Fruit fly (Drosophila melanogaster) ovary, adult (tissue): ENCODE data around the gene CG2310.

Experiments used
- CG17801 ChIP-seq: fragments of 200-800 bp; optimal IDR thresholded peaks from 2 replicates; lab custom pipeline; 2019; ENCODE audit warnings: missing biosample characterization, mild to moderate bottlenecking, missing genetic modification characterization, moderate library complexity; ENCODE audit not compliant: partially characterized antibody

Gene CG2310

dm6 chr3R:29457779-29458382, 35.4 kb downstream of the CG2310 start:
- no peak for TF ChIP-seq CG17801 (GFP tag; lab: Kevin White, UChicago)

dm6 chr3R:29457215-29457614, 36.1 kb downstream of the CG2310 start:
- no peak for TF ChIP-seq CG17801 (GFP tag; lab: Kevin White, UChicago)

dm6 chr3R:29450333-29450732, 43.0 kb downstream of the CG2310 start:
- no peak for TF ChIP-seq CG17801 (GFP tag; lab: Kevin White, UChicago)
